Worm (Caenorhabditis elegans): Measurements from ENCODE around the gene sru-13.

The sru-13 gene

DNA sequence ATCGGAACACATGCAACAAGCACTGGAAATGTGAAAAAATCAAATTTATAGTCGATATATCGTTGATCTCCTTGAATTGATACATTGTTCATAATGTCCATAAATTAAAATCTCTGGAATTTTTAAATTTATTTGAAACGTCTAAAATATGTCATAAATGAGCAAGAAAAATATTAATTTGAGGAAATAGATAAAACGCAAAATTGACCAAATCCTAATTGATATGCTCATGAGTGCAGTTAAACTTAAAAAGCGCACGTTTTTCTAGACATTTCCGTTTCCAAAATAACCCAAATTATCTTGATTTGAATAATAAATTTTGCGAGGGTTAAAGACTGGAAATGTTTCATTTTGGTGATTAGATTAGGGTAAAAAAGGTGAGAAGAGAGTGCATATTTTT, at the start of gene sru-13:
sru-13 (minus strand) TSS at position 101 of the 400 bp plus-strand sequence.
- TF ChIP-seq mdl-1 (tag; optimal IDR thresholded peaks at IDR 0.05) (no peak), R02D3.7 (tag; optimal IDR thresholded peaks at IDR 0.05) (no peak), aha-1 (tag) (peak; percentile 75)

DNA sequence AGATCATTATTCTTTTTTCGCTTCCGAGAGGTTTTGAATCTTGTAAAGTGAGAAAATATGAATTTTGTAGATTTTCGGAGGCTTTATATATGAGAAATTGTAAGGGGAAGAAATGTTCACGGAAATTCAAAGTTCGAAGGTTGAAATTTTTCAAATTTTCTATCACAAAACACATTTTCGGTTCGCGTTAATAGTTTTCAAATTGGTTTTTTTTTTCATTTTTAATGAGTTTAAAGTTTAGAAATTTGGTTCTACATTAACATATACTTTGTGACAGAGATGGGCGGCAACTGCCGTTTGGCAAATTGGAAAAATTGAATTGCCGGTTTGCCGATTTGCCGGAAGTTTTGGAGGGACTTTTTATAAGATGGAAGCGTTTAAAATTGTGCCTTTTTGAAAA, 48.6 kb upstream of the sru-13 start, which contains the start of gene K08E7.4:
K08E7.4 (minus strand) TSS at position 101 of the 400 bp plus-strand sequence.
- no peak for TF ChIP-seq ZK546.5 (tag; optimal IDR thresholded peaks at IDR 0.05)
- no peak for TF ChIP-seq D1046.2 (GFP tag; IDR thresholded peaks at IDR 0.05)
- TF ChIP-seq lim-7 (GFP tag; IDR thresholded peaks at IDR 0.05): no peak
- TF ChIP-seq F44E2.7 (GFP tag; IDR thresholded peaks at IDR 0.05): no peak
- TF ChIP-seq arid-1 (GFP tag; conservative IDR thresholded peaks at IDR 0.05): no peak
- no peak for TF ChIP-seq nhr-6 (tag; optimal IDR thresholded peaks at IDR 0.05)
- TF ChIP-seq F49E8.2 (tag; optimal IDR thresholded peaks at IDR 0.05; ENCODE audit: borderline replicate concordance): no peak
- TF ChIP-seq hmg-1.1 (GFP tag; IDR thresholded peaks at IDR 0.05): no peak
- TF ChIP-seq lin-15B (tag; optimal IDR thresholded peaks at IDR 0.05): no peak
- no peak for TF ChIP-seq snpc-1.2 (GFP tag; IDR thresholded peaks at IDR 0.05)
- TF ChIP-seq nhr-42 (GFP tag; IDR thresholded peaks at IDR 0.05): no peak
- no peak for TF ChIP-seq daf-12 (tag; optimal IDR thresholded peaks at IDR 0.05)
- TF ChIP-seq snpc-4 (tag; optimal IDR thresholded peaks at IDR 0.05): no peak
- no peak for TF ChIP-seq nhr-76 (tag; optimal IDR thresholded peaks at IDR 0.05)
- TF ChIP-seq nhr-102 (tag; optimal IDR thresholded peaks at IDR 0.05): no peak
- no peak for TF ChIP-seq ceh-28 (tag; optimal IDR thresholded peaks at IDR 0.05)
- TF ChIP-seq egl-43 (GFP tag; IDR thresholded peaks at IDR 0.05): no peak

DNA sequence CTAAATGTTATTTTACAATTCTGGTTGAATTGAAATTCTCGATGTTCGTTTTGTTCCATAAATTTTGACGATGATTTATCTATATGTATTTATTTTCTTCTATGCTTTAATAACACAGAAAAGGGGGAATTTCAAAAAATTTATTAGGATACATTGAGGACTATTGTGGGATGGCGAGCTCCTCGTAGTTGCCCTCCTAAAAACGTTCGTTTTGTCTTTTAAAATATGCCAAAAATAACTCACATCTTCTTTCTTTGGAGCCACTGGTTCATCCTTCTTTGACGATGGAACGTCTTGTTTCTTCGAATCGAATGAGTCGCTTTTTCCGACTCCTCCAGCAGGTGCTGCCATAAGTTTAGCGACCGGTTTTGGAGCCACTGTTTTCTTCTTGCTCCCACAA, 48.1 kb upstream of the sru-13 start:
- TF ChIP-seq lin-29 (GFP tag; IDR thresholded peaks at IDR 0.05): no peak
- TF ChIP-seq php-3 (GFP tag; IDR thresholded peaks at IDR 0.05): no peak
- no peak for TF ChIP-seq hif-1 (tag; optimal IDR thresholded peaks at IDR 0.05)
- TF ChIP-seq ztf-7 (tag; optimal IDR thresholded peaks at IDR 0.05): no peak
- TF ChIP-seq dmd-8 (GFP tag; IDR thresholded peaks at IDR 0.05): peak; percentile 20; the same call in 1 of the 2 replicates
- TF ChIP-seq Y5F2A.4 (GFP tag; optimal IDR thresholded peaks at IDR 0.05): peak; percentile 6
- TF ChIP-seq ceh-20 (GFP tag; IDR thresholded peaks at IDR 0.05): no peak
- TF ChIP-seq aha-1 (tag): no peak

DNA sequence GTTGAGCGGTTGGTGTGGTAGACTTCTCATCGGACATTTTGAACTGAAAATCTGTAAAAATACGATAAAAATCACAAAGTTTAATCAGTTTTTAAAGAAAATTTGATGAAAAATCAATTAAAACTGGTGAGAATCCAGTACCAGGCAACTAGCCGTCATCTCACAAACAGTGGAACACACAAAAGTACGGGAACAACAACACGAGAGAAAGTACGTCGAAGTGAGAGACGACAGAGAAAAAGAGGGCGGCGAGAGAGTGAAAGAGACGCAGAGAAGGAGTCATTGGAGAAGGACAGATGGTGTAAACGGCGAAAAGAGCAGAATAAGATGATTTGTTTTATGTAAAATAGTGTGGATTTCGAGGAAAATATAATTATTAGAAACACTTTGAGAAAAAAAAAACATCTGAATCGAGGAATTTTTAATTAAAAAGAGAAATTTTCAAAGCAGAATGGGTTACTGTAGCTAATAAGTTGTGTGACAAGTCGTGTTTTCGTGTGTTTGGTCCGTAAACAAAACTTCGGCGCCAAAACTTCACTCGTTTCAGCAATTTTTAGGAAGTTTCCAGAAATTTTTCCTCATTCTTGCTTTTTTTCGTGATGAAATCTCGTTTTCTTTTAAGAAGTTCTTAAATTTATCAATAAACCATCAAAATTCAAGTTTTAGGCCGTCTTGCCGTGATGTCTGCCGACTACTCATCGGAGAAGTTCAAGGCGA, 44.9 kb upstream of the sru-13 start, which contains the start of the genes hsb-1 and let-99:
hsb-1 (minus strand) TSS at position 51 of the 717 bp plus-strand sequence.
let-99 (plus strand) TSS at position 667 of the 717 bp plus-strand sequence.
- peak; percentile 44 for TF ChIP-seq hlh-11 (tag; optimal IDR thresholded peaks at IDR 0.05)
- no peak for TF ChIP-seq nhr-11 (tag; optimal IDR thresholded peaks at IDR 0.05)
- TF ChIP-seq ceh-44 (GFP tag; IDR thresholded peaks at IDR 0.05): no peak
- TF ChIP-seq lin-38 (GFP tag; IDR thresholded peaks at IDR 0.05): no peak
- TF ChIP-seq unc-130 (GFP tag; optimal IDR thresholded peaks at IDR 0.05): peak; percentile 65
- no peak for TF ChIP-seq duxl-1 (tag; optimal IDR thresholded peaks at IDR 0.05; ENCODE audit: poor library complexity)
- TF ChIP-seq snpc-4 (tag; optimal IDR thresholded peaks at IDR 0.05): no peak
- peak; percentile 44 for TF ChIP-seq dpl-1 (GFP tag; optimal IDR thresholded peaks at IDR 0.05)
- TF ChIP-seq saeg-2 (GFP tag; IDR thresholded peaks at IDR 0.05): no peak
- no peak for TF ChIP-seq tra-1 (GFP tag; IDR thresholded peaks at IDR 0.05)
- TF ChIP-seq Y5F2A.4 (GFP tag; optimal IDR thresholded peaks at IDR 0.05): no peak
- no peak for TF ChIP-seq tag-97 (GFP tag; IDR thresholded peaks at IDR 0.05)
- TF ChIP-seq daf-8 (GFP tag; IDR thresholded peaks at IDR 0.05): no peak
- TF ChIP-seq php-3 (GFP tag; IDR thresholded peaks at IDR 0.05): no peak
- TF ChIP-seq mdt-29 (GFP tag; IDR thresholded peaks at IDR 0.05): no peak
- peak; percentile 32 for TF ChIP-seq hlh-30 (tag; optimal IDR thresholded peaks at IDR 0.05; ENCODE audit: insufficient read depth)
- peak; percentile 34; the same call in 1 of the 2 replicates for TF ChIP-seq hmg-1.1 (GFP tag; IDR thresholded peaks at IDR 0.05)
- TF ChIP-seq snpc-1.2 (GFP tag; IDR thresholded peaks at IDR 0.05): 0 out of 2 replicates have a peak, but pooled peaks have one; percentile 61
- TF ChIP-seq F49E8.2 (tag; optimal IDR thresholded peaks at IDR 0.05; ENCODE audit: borderline replicate concordance): peak; percentile 40
- TF ChIP-seq gei-8 (GFP tag; optimal IDR thresholded peaks at IDR 0.05): no peak
- no peak for TF ChIP-seq D1046.2 (GFP tag; IDR thresholded peaks at IDR 0.05)
- TF ChIP-seq ces-1 (GFP tag; optimal IDR thresholded peaks at IDR 0.05): no peak
- no peak for TF ChIP-seq dmd-6 (GFP tag; IDR thresholded peaks at IDR 0.05)
- no peak for TF ChIP-seq pha-4 (GFP tag; IDR thresholded peaks at IDR 0.05)
- peak; percentile 19 for TF ChIP-seq pha-4 (tag; optimal IDR thresholded peaks at IDR 0.05)
- peak; percentile 21 for TF ChIP-seq ztf-7 (tag; optimal IDR thresholded peaks at IDR 0.05)
